Fruit fly (Drosophila melanogaster) whole organism, embryonic: ENCODE measurements around the gene CG33490.

Source experiments
- Aef1 ChIP-seq: fragments of 200-800 bp; sonication (Bioruptor generic); IDR thresholded peaks from 3 replicates; pipeline ENCODE4 v1.3.6; 2022; ENCODE audit warnings: missing biosample characterization, missing genetic modification characterization
- Atf-2 ChIP-seq: fragments of 200-800 bp; sonication (Bioruptor generic); optimal IDR thresholded peaks from 2 replicates; lab custom pipeline; 2016; ENCODE audit warnings: missing biosample characterization, missing genetic modification characterization
- Bdp1 ChIP-seq: fragments of 200-800 bp; sonication (Bioruptor generic); optimal IDR thresholded peaks from 3 replicates; lab custom pipeline; 2016; ENCODE audit warnings: missing biosample characterization, missing genetic modification characterization
- CG10321 ChIP-seq: fragments of 200-800 bp; sonication (Bioruptor generic); IDR thresholded peaks from 2 replicates; pipeline ENCODE4 v1.3.6; 2022; ENCODE audit warnings: missing biosample characterization, missing genetic modification characterization
- CG10959 ChIP-seq: fragments of 200-800 bp; sonication (Bioruptor generic); IDR thresholded peaks from 2 replicates; pipeline ENCODE4 v1.3.6; 2022; ENCODE audit warnings: missing biosample characterization, missing genetic modification characterization
- CG10979 ChIP-seq: fragments of 200-800 bp; sonication (Bioruptor generic); optimal IDR thresholded peaks from 2 replicates; lab custom pipeline; 2018; ENCODE audit warnings: missing biosample characterization, mild to moderate bottlenecking, missing genetic modification characterization, moderate library complexity
- CG12071 ChIP-seq: fragments of 200-800 bp; sonication (Bioruptor generic); optimal IDR thresholded peaks from 3 replicates; lab custom pipeline; 2018; ENCODE audit warnings: missing biosample characterization, mild to moderate bottlenecking, missing genetic modification characterization
- CG12236 ChIP-seq: fragments of 200-800 bp; sonication (Bioruptor generic); optimal IDR thresholded peaks from 2 replicates; lab custom pipeline; 2016; ENCODE audit warnings: missing biosample characterization, missing genetic modification characterization
- CG12391 ChIP-seq: fragments of 200-800 bp; sonication (Bioruptor generic); optimal IDR thresholded peaks from 3 replicates; lab custom pipeline; 2018; ENCODE audit warnings: missing biosample characterization, mild to moderate bottlenecking, missing genetic modification characterization, moderate library complexity
- CG13123 ChIP-seq: fragments of 200-800 bp; sonication (Bioruptor generic); optimal IDR thresholded peaks from 2 replicates; lab custom pipeline; 2016; ENCODE audit warnings: missing biosample characterization, missing genetic modification characterization
- CG17612 ChIP-seq: fragments of 200-800 bp; sonication (Bioruptor generic); IDR thresholded peaks from 2 replicates; pipeline ENCODE4 v1.3.6; 2022; ENCODE audit warnings: missing biosample characterization, missing genetic modification characterization
- CG18262 ChIP-seq: fragments of 200-800 bp; optimal IDR thresholded peaks from 3 replicates; lab custom pipeline; 2019; ENCODE audit warnings: missing biosample characterization, mild to moderate bottlenecking, missing genetic modification characterization, moderate library complexity
- CG2116 ChIP-seq: fragments of 200-800 bp; sonication (Bioruptor generic); optimal IDR thresholded peaks from 3 replicates; lab custom pipeline; 2018; ENCODE audit warnings: missing biosample characterization, mild to moderate bottlenecking, missing genetic modification characterization
- CG3407 ChIP-seq: fragments of 200-800 bp; sonication (Bioruptor generic); optimal IDR thresholded peaks from 2 replicates; lab custom pipeline; 2018; ENCODE audit warnings: missing biosample characterization, mild to moderate bottlenecking, missing genetic modification characterization
- CG3995 ChIP-seq: fragments of 200-800 bp; sonication (Bioruptor generic); optimal IDR thresholded peaks from 3 replicates; lab custom pipeline; 2016; ENCODE audit warnings: missing biosample characterization, missing genetic modification characterization
- CG42726 ChIP-seq: fragments of 200-800 bp; sonication (Bioruptor generic); IDR thresholded peaks from 2 replicates; pipeline ENCODE4 v1.3.6; 2022; ENCODE audit warnings: missing biosample characterization, missing genetic modification characterization; ENCODE audit not compliant: partially characterized antibody
- CG5180 ChIP-seq: fragments of 200-800 bp; sonication (Bioruptor generic); optimal IDR thresholded peaks from 3 replicates; lab custom pipeline; 2017; ENCODE audit warnings: missing biosample characterization, missing genetic modification characterization, mild to moderate bottlenecking, moderate library complexity, missing genetic modification reagents
- CG6689 ChIP-seq: fragments of 200-800 bp; sonication (Bioruptor generic); IDR thresholded peaks from 2 replicates; pipeline ENCODE4 v1.3.6; 2022; ENCODE audit warnings: missing biosample characterization, missing genetic modification characterization
- CG7928 ChIP-seq: fragments of 200-800 bp; sonication (Bioruptor generic); optimal IDR thresholded peaks from 2 replicates; lab custom pipeline; 2017; ENCODE audit warnings: missing biosample characterization, mild to moderate bottlenecking, missing genetic modification characterization
- CG8944 ChIP-seq: fragments of 200-800 bp; sonication (Bioruptor generic); optimal IDR thresholded peaks from 3 replicates; lab custom pipeline; 2016; ENCODE audit warnings: missing biosample characterization, missing genetic modification characterization
- CG9727 ChIP-seq: fragments of 200-800 bp; sonication (Bioruptor generic); optimal IDR thresholded peaks from 3 replicates; lab custom pipeline; 2017; ENCODE audit warnings: missing biosample characterization, mild to moderate bottlenecking, missing genetic modification characterization
- CTCF ChIP-seq: fragments of 200-800 bp; sonication (Bioruptor generic); optimal IDR thresholded peaks from 2 replicates; lab custom pipeline; 2017; ENCODE audit warnings: missing biosample characterization, mild to moderate bottlenecking, missing genetic modification characterization, moderate library complexity
- Dek ChIP-seq: fragments of 200-800 bp; sonication (Bioruptor generic); optimal IDR thresholded peaks from 3 replicates; lab custom pipeline; 2019; ENCODE audit warnings: missing biosample characterization, mild to moderate bottlenecking, missing genetic modification characterization, moderate library complexity
- Dfd ChIP-seq, 2 experiments: fragments of >200 bp; optimal IDR thresholded peaks; 2 replicates each; lab custom pipeline; 2017; ENCODE audit warnings: missing biosample characterization in 2 of 2, missing genetic modification characterization in 2 of 2
- Ets65A ChIP-seq: fragments of 200-800 bp; sonication (Bioruptor generic); peaks from one replicate; lab custom pipeline; 2016; ENCODE audit warnings: missing biosample characterization, missing genetic modification characterization
- Hmr ChIP-seq: fragments of 200-800 bp; sonication (Bioruptor generic); optimal IDR thresholded peaks from 3 replicates; lab custom pipeline; 2017; ENCODE audit warnings: mild to moderate bottlenecking, missing biosample characterization, missing genetic modification reagents, missing genetic modification characterization
- Hsf ChIP-seq: fragments of 200-800 bp; sonication (Bioruptor generic); optimal IDR thresholded peaks from 3 replicates; lab custom pipeline; 2016; ENCODE audit warnings: missing biosample characterization, missing genetic modification characterization
- Neu2 ChIP-seq: fragments of 200-800 bp; sonication (Bioruptor generic); optimal IDR thresholded peaks from 3 replicates; lab custom pipeline; 2016; ENCODE audit warnings: missing biosample characterization, missing genetic modification characterization, borderline replicate concordance
- Oaz ChIP-seq: fragments of 200-800 bp; sonication (Bioruptor generic); IDR thresholded peaks from 2 replicates; pipeline ENCODE4 v1.3.6; 2022; ENCODE audit warnings: missing biosample characterization, missing genetic modification characterization
- Ravus ChIP-seq: fragments of 200-800 bp; sonication (Bioruptor generic); IDR thresholded peaks from 2 replicates; pipeline ENCODE4 v1.3.6; 2022; ENCODE audit warnings: missing biosample characterization, missing genetic modification characterization
- Ssrp ChIP-seq: fragments of 200-800 bp; sonication (Bioruptor generic); optimal IDR thresholded peaks from 2 replicates; lab custom pipeline; 2018; ENCODE audit warnings: missing biosample characterization, mild to moderate bottlenecking, missing genetic modification characterization, moderate library complexity
- az2 ChIP-seq: fragments of 200-800 bp; sonication (Bioruptor generic); optimal IDR thresholded peaks from 3 replicates; lab custom pipeline; 2016; ENCODE audit warnings: missing biosample characterization, missing genetic modification characterization
- bcd ChIP-seq: fragments of 200-800 bp; sonication (Bioruptor generic); optimal IDR thresholded peaks from 2 replicates; lab custom pipeline; 2017; ENCODE audit warnings: missing biosample characterization, mild to moderate bottlenecking, missing genetic modification characterization
- br ChIP-seq: fragments of >200 bp; optimal IDR thresholded peaks from 2 replicates; lab custom pipeline; 2017
- caup ChIP-seq: fragments of 200-800 bp; sonication (Bioruptor generic); optimal IDR thresholded peaks from 3 replicates; lab custom pipeline; 2017; ENCODE audit warnings: missing biosample characterization, mild to moderate bottlenecking, missing genetic modification characterization, moderate library complexity; ENCODE audit not compliant: severe bottlenecking
- chif ChIP-seq, 2 experiments: fragments of 200-800 bp; sonication (Bioruptor generic); optimal IDR thresholded peaks; 3 replicates each; lab custom pipeline; 2016; ENCODE audit warnings: missing biosample characterization in 2 of 2, missing genetic modification characterization in 2 of 2
- cwo ChIP-seq: fragments of 200-800 bp; sonication (Bioruptor generic); optimal IDR thresholded peaks from 3 replicates; lab custom pipeline; 2017; ENCODE audit warnings: missing biosample characterization, missing genetic modification characterization, mild to moderate bottlenecking, moderate library complexity, missing genetic modification reagents
- dmrt99B ChIP-seq: fragments of 200-800 bp; sonication (Bioruptor generic); optimal IDR thresholded peaks from 2 replicates; lab custom pipeline; 2018; ENCODE audit warnings: missing biosample characterization, mild to moderate bottlenecking, missing genetic modification characterization, moderate library complexity
- exex ChIP-seq: fragments of 200-800 bp; sonication (Bioruptor generic); optimal IDR thresholded peaks from 4 replicates; lab custom pipeline; 2018; ENCODE audit warnings: missing biosample characterization, mild to moderate bottlenecking, missing genetic modification characterization, moderate library complexity
- h ChIP-seq: fragments of >200 bp; optimal IDR thresholded peaks from 2 replicates; lab custom pipeline; 2017
- hth ChIP-seq: fragments of >200 bp; optimal IDR thresholded peaks from 2 replicates; lab custom pipeline; 2017; ENCODE audit warnings: inconsistent platforms
- lov ChIP-seq, 2 experiments: fragments of 200-800 bp in 1 of 2; fragments of >200 bp in 1 of 2; sonication (Bioruptor generic) in 1 of 2; IDR thresholded peaks in 1 of 2; optimal IDR thresholded peaks in 1 of 2; 2 replicates in 1 of 2; 3 replicates in 1 of 2; pipeline versions ENCODE4 v1.3.6 to Lab custom; 2017 to 2022; ENCODE audit warnings: missing biosample characterization in 1 of 2, missing genetic modification characterization in 1 of 2
- nerfin-1 ChIP-seq: fragments of 200-800 bp; sonication (Bioruptor generic); optimal IDR thresholded peaks from 3 replicates; lab custom pipeline; 2019; ENCODE audit warnings: missing biosample characterization, mild to moderate bottlenecking, missing genetic modification characterization, moderate library complexity
- nom ChIP-seq: fragments of 200-800 bp; sonication (Bioruptor generic); optimal IDR thresholded peaks from 2 replicates; lab custom pipeline; 2017; ENCODE audit warnings: missing biosample characterization, missing genetic modification characterization, mild to moderate bottlenecking, moderate library complexity, missing genetic modification reagents
- pb ChIP-seq: fragments of 200-800 bp; sonication (Bioruptor generic); optimal IDR thresholded peaks from 3 replicates; lab custom pipeline; 2016; ENCODE audit warnings: missing biosample characterization, missing genetic modification characterization
- pzg ChIP-seq: fragments of 200-800 bp; sonication (Bioruptor generic); optimal IDR thresholded peaks from 3 replicates; lab custom pipeline; 2018; ENCODE audit warnings: missing biosample characterization, mild to moderate bottlenecking, missing genetic modification characterization, moderate library complexity
- rib ChIP-seq: fragments of 200-800 bp; sonication (Bioruptor generic); IDR thresholded peaks from 2 replicates; pipeline ENCODE4 v1.3.6; 2022; ENCODE audit warnings: missing biosample characterization, missing genetic modification characterization
- salm ChIP-seq: fragments of 200-800 bp; sonication (Bioruptor generic); optimal IDR thresholded peaks from 2 replicates; lab custom pipeline; 2018; ENCODE audit warnings: missing biosample characterization, mild to moderate bottlenecking, missing genetic modification characterization
- sug ChIP-seq: fragments of 200-800 bp; optimal IDR thresholded peaks from 2 replicates; lab custom pipeline; 2019; ENCODE audit warnings: missing biosample characterization, mild to moderate bottlenecking, missing genetic modification characterization, moderate library complexity

The CG33490 gene

dm6 chr3L:11530370-11530769 is 44.1 kb downstream of the CG33490 start (continued):
- TF ChIP-seq CG18262 (tag; lab: Kevin White, UChicago) (no peak), cwo (peak; percentile 30), nerfin-1 (tag; lab: Kevin White, UChicago) (no peak), CG10321 (GFP tag; lab: Robert Waterston, UW) (no peak), CG13123 (no peak)

- TF ChIP-seq bcd (GFP tag; lab: Kevin White, UChicago) (no peak), sug (tag; lab: Kevin White, UChicago) (peak; percentile 1), Atf-2 (GFP tag; lab: Kevin White, UChicago) (no peak), CG12236 (GFP tag; lab: Kevin White, UChicago) (no peak), CG2116 (no peak), salm (tag; lab: Kevin White, UChicago) (no peak), exex (tag; lab: Kevin White, UChicago) (peak; percentile 43)
Observed at dm6 chr3L:11529707-11530106, 44.8 kb downstream of the CG33490 start.

DNA sequence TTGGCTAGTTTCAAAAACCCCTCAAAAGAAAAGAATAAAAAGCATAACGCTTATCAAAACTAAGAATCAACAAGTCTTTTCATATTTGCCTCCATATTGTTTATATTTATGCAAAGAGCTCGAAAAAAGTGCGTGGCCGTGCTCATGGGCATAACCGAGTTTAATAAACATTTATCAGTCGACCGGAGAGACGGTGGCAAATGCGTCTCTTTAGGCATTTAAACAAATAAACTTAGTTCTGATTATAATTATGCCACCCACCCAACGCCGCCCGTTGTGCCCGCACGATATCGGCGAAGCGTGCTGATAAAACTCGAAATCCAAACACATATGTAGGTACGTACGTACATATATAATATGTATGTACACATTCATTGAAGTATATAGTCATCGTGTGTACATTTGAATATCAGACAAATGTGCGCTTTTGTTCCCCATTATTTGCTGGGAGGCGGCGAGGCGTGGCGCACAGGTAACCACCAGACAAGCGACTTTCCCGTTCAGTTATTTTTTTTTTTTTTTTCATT is 46.0 kb downstream of the CG33490 start:
- no peak for TF ChIP-seq Ets65A
- TF ChIP-seq CG8944 (GFP tag; lab: Kevin White, UChicago), result no peak
- no peak for TF ChIP-seq CG17612
- TF ChIP-seq caup, result peak; percentile 23
- no peak for TF ChIP-seq CG3995
- no peak for TF ChIP-seq Bdp1 (GFP tag; lab: Kevin White, UChicago)
- TF ChIP-seq dmrt99B, result no peak
- TF ChIP-seq h (lab: Kevin White, UChicago), result no peak
- TF ChIP-seq Hmr, result peak; percentile 28
- TF ChIP-seq CG42726 (GFP tag; lab: Robert Waterston, UW), result no peak
- no peak for TF ChIP-seq hth (lab: Kevin White, UChicago)
- TF ChIP-seq Neu2 (GFP tag; lab: Kevin White, UChicago), result no peak
- TF ChIP-seq CG7928 (GFP tag; lab: Kevin White, UChicago), result no peak
- no peak for TF ChIP-seq Ravus (GFP tag; lab: Robert Waterston, UW)
- no peak for TF ChIP-seq rib (GFP tag; lab: Robert Waterston, UW)
- peak; percentile 42 for TF ChIP-seq CG12071 (GFP tag; lab: Kevin White, UChicago)
- no peak for TF ChIP-seq Oaz
- TF ChIP-seq CG6689 (GFP tag; lab: Robert Waterston, UW), result no peak
- TF ChIP-seq Dfd (GFP tag; optimal IDR thresholded peaks at IDR 0.05; lab: Kevin White, UChicago), result no peak
- no peak for TF ChIP-seq Aef1 (GFP tag; lab: Robert Waterston, UW)
- TF ChIP-seq az2, result no peak
- peak; percentile 16 for TF ChIP-seq CG5180 (GFP tag; lab: Kevin White, UChicago)
- no peak for TF ChIP-seq lov (optimal IDR thresholded peaks at IDR 0.05; lab: Kevin White, UChicago)
- TF ChIP-seq lov (GFP tag; IDR thresholded peaks at IDR 0.05; lab: Robert Waterston, UW), result no peak
- TF ChIP-seq nom (GFP tag; lab: Kevin White, UChicago), result no peak
- peak; percentile 61 for TF ChIP-seq sug (tag; lab: Kevin White, UChicago)
- no peak for TF ChIP-seq CTCF (GFP tag; lab: Kevin White, UChicago)
- TF ChIP-seq CG9727, result peak; percentile 21
- TF ChIP-seq Dek (tag; lab: Kevin White, UChicago), result no peak
- TF ChIP-seq CG3407 (GFP tag; lab: Kevin White, UChicago), result no peak
- TF ChIP-seq Ssrp (tag; lab: Kevin White, UChicago), result no peak
- no peak for TF ChIP-seq br (lab: Kevin White, UChicago)
- TF ChIP-seq CG12391 (tag; lab: Kevin White, UChicago), result no peak
- TF ChIP-seq CG10979 (tag; lab: Kevin White, UChicago), result no peak
- TF ChIP-seq pzg (GFP tag; lab: Kevin White, UChicago), result no peak
- no peak for TF ChIP-seq Hsf (GFP tag; lab: Kevin White, UChicago)
- TF ChIP-seq pb (GFP tag; lab: Kevin White, UChicago), result no peak
- TF ChIP-seq CG10959, result no peak
- TF ChIP-seq chif (GFP tag; optimal IDR thresholded peaks at IDR 0.05; lab: Kevin White, UChicago), result no peak
